Fruit fly (Drosophila melanogaster) whole organism: ENCODE results near the gene Lim3.

Source experiments
- CG8478 ChIP-seq: fragments of >200 bp; optimal IDR thresholded peaks from 2 replicates; lab custom pipeline; 2018; ENCODE audit warnings: inconsistent platforms
- Dll ChIP-seq: fragments of >200 bp; optimal IDR thresholded peaks from 2 replicates; lab custom pipeline; 2017
- EcR ChIP-seq, 2 experiments: fragments of >200 bp; optimal IDR thresholded peaks; 2 replicates each; lab custom pipeline; 2017; ENCODE audit warnings: missing biosample characterization in 2 of 2, missing genetic modification characterization in 2 of 2, missing genetic modification reagents in 2 of 2
- pan ChIP-seq: fragments of >200 bp; optimal IDR thresholded peaks from 2 replicates; lab custom pipeline; 2017
- psq ChIP-seq: fragments of >200 bp; optimal IDR thresholded peaks from 2 replicates; lab custom pipeline; 2017
- usp ChIP-seq: fragments of >200 bp; optimal IDR thresholded peaks from 2 replicates; lab custom pipeline; 2017; ENCODE audit warnings: missing biosample characterization, missing genetic modification characterization, mixed read lengths

Lim3 gene

DNA sequence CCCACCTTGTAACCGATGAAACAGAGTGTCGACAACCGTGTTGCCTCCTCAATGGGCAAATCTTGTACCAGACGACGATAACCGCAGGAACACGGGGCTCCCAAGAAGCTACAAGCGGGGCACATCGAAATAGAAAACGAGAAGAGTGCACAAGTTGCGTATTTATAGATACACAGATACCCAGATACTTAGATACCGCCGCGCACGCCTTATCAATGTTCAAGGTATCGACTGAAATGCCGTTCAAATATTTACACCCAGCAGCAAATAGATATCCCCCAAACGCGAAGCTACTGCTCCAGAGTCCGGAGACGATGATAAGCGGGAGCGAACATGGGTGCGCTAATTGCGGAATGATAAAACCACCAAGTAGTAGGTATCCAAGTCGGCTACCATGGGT is 9.6 kb downstream of the Lim3 start:
- TF ChIP-seq CG8478 = no peak
- no peak for TF ChIP-seq Dll (lab: Kevin White, UChicago)
- no peak for TF ChIP-seq pan (lab: Kevin White, UChicago)
- no peak for TF ChIP-seq psq (lab: Kevin White, UChicago)
- TF ChIP-seq usp = no peak

DNA sequence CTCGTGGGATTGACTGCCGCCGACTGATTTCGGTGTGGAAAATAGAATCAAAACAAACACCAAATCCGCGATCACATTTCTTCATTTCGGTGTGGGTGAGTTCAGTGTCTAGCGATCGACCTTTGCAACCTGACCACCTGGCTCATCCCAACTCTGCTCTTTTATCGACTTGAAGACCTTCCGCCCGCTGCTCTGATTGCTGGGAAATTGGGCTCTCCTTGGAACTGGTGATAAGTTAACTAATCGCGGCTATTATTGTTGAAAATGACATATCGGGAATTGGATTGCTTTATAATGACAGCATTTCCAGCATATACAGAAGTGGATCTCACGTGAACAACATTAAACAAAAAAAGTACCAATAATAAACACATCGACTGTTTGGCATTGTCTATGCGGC is 10.9 kb downstream of the Lim3 start:
- no peak for TF ChIP-seq EcR (GFP tag; optimal IDR thresholded peaks at IDR 0.05; lab: Kevin White, UChicago)
- TF ChIP-seq usp = no peak
- TF ChIP-seq pan (lab: Kevin White, UChicago) = no peak
- TF ChIP-seq CG8478 = no peak
- TF ChIP-seq Dll (lab: Kevin White, UChicago) = no peak
- no peak for TF ChIP-seq psq (lab: Kevin White, UChicago)

DNA sequence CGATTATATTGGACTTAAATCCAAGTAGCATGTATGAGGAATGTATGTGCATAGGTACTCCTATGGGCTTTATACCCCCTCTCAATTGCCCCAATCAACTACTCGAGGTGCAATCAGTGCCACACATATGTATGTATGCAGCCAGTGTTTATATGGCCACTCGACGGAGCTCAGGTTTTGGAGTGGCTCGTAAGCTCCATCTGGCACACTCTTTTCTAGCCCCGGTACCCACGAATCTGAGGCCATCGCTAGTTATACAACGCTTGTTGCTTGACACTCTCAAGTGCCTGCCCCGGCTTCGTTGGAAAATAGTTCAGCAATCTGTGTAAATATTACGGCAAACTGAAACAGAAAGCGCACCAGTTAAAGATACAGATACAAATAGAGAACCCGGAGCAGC is 11.9 kb downstream of the Lim3 start:
- TF ChIP-seq usp (no peak), psq (lab: Kevin White, UChicago) (no peak), pan (lab: Kevin White, UChicago) (no peak), EcR (GFP tag; optimal IDR thresholded peaks at IDR 0.05; lab: Kevin White, UChicago) (no peak), CG8478 (no peak), Dll (lab: Kevin White, UChicago) (no peak)

DNA sequence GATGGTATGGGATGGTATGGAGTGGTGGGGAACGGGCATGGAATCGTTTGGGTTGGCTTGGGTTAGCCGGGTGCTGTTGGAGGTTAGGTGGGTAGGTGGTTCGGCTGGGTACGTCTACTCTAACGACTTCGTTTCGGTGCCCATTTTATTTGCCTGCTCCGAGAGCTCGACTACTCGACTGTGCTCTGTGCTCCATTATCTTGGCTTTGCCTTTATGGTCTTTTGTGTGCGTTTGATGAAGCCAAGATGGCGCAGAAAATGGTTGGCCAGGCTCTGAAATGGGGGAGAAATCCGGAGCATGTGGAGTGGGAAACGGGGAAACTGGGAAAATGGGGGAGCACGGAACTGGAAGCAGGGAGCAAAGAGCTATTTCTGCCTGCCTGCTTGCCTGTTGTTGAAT is 14.4 kb downstream of the Lim3 start:
- TF ChIP-seq psq (lab: Kevin White, UChicago) = no peak
- TF ChIP-seq Dll (lab: Kevin White, UChicago) = no peak
- TF ChIP-seq EcR (GFP tag; optimal IDR thresholded peaks at IDR 0.05; lab: Kevin White, UChicago) = no peak
- no peak for TF ChIP-seq pan (lab: Kevin White, UChicago)
- no peak for TF ChIP-seq CG8478
- no peak for TF ChIP-seq usp

DNA sequence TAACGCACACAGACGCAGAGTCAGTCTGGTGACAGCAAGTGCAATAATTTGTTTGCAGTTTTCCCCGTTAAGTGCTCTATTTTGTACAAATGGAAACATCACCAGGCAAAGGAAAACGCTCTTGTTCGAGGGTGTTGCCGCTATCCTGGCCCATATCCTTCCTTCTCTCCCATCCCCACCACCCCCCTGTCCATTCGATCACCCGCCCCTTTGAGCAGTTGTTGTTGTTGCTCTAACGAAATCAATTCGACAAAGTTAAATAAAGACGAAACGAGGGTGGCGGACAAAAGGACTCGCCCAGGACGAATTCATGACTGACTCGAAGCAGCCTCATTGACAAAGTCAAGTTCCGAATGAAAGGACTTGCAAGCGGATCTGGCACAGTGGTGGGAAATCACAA is 18.8 kb downstream of the Lim3 start:
- TF ChIP-seq psq (lab: Kevin White, UChicago) (no peak), usp (no peak), pan (lab: Kevin White, UChicago) (no peak), CG8478 (no peak), EcR (GFP tag; optimal IDR thresholded peaks at IDR 0.05; lab: Kevin White, UChicago) (no peak), Dll (lab: Kevin White, UChicago) (no peak)

DNA sequence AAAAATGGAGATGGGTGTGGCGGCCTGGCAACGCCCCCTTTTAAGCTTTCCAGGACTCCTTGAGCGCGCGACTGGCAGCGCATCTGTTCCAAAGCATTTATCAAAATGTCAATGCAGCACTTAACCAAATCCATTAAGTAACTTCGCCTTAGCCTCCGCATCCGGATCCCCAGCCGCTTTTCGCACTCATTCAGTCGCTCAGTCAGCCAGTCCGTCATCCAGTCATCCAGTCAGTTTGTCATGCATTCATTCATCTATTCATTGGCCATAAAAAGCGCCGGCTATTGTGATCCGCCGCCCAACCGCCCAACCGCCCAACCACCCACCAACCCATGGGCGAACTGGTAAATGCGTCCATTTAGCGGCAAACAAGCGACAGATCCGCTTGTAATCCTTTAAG is 19.3 kb downstream of the Lim3 start:
- TF ChIP-seq Dll (lab: Kevin White, UChicago) (no peak), usp (no peak), EcR (GFP tag; optimal IDR thresholded peaks at IDR 0.05; lab: Kevin White, UChicago) (no peak), pan (lab: Kevin White, UChicago) (no peak), CG8478 (no peak), psq (lab: Kevin White, UChicago) (no peak)

DNA sequence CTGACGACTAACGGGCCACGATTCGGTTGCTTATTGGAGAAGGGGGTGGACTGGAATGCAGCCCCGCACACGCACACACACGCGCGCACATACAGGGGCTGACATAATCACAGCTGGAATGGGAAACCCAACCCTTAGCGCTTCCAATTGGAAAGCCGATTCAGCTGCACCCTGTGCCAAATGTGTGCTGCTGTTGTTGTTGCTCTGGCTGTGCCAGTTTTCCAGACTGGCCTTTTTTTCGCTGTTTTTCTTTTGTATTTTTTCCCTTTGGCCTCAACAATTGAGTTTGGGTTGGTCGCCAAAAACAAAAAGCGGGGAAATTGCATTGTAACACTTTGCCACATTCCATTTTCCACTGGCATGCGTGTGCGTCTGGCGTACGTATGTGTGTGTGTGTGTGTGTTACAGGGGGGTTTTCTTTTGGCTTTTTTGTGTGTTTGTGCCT is 24.9 kb downstream of the Lim3 start:
- no peak for TF ChIP-seq usp
- no peak for TF ChIP-seq EcR (GFP tag; optimal IDR thresholded peaks at IDR 0.05; lab: Kevin White, UChicago)
- TF ChIP-seq Dll (lab: Kevin White, UChicago) = no peak
- no peak for TF ChIP-seq CG8478
- TF ChIP-seq pan (lab: Kevin White, UChicago) = no peak

DNA sequence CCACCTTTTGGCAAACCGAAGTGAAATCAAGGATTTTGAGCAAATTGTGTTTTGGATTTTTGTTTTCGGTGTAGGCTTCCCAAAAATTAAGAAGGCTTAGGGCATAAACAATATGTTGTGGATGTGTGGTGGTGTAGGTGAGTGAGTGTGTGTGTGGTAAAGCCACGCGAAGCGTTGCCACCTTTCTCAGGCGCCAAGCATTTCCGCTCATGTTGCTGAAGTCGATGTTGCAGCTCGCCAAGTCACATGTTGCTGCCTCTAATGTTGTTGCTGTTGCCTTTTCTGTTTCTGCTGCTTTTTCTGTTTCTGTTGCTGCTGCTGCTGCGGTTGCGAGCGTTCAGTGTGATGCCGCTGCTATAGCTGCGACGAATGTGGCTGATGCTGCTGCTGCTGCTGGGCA is 28.5 kb downstream of the Lim3 start:
- TF ChIP-seq EcR (GFP tag; optimal IDR thresholded peaks at IDR 0.05; lab: Kevin White, UChicago) = no peak
- no peak for TF ChIP-seq psq (lab: Kevin White, UChicago)
- no peak for TF ChIP-seq CG8478
- no peak for TF ChIP-seq usp
- TF ChIP-seq Dll (lab: Kevin White, UChicago) = no peak
- no peak for TF ChIP-seq pan (lab: Kevin White, UChicago)

DNA sequence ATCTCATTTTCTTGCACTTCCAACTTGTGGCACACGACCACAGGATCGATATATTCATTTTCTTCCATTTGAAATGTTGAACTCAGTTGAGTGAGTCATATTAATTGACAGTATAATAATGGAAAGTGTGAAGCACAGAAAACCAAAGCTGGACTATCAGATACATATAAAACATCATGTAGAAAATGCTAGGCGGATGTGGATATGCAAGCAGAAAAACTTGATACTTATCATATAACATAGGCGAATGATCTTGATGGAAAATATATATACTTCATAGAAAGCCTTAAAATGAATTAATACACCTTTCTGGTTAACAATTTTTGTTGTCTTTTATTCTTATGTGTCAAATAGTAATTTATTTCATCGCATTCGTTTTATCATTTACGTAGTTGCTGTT is 29.3 kb downstream of the Lim3 start, which contains the start of gene CG10700:
Gene CG10700 (minus strand): TSS at position 101 of the 400 bp plus-strand sequence.
- TF ChIP-seq Dll (lab: Kevin White, UChicago) (no peak), psq (lab: Kevin White, UChicago) (no peak), CG8478 (no peak), pan (lab: Kevin White, UChicago) (no peak), usp (no peak), EcR (GFP tag; optimal IDR thresholded peaks at IDR 0.05; lab: Kevin White, UChicago) (no peak)

DNA sequence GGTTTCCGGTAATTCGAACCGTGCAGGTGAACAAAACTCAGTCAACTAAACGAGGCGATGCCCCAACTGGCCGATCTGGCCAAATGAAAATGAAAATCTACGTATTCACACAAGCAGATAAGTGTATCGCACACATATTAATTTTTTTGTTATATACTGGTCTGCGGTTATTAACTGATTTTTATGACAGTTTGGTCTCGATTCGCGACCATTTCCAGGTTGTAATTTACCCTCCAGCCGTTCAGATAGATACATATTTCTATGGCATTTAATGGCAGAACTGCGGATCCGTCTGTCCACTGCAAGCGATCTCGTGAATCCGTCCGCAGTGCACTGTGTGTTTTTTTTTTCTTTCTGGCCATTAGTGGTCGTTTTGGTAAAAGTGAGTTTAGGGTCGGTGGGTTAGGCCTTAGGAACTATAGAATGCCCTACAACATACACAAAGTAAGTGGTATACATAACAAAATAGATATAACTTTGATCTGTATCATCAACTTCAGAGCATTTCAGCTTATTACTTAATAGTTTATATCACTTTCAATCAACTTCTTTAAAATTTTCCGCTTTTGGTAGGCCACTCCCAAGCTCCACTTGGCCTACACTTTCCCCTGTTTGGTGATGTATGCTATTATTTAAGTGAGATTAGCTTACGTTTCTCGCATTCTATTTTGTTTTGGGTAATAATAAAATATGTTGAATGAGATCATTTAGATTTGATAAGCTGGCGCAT is 34.0 kb downstream of the Lim3 start, which contains the start of gene CG17572:
Gene CG17572 (minus strand): TSS at position 51 of the 730 bp plus-strand sequence.
- TF ChIP-seq pan (lab: Kevin White, UChicago) (no peak), Dll (lab: Kevin White, UChicago) (no peak), CG8478 (no peak), psq (lab: Kevin White, UChicago) (no peak), usp (no peak), EcR (GFP tag; optimal IDR thresholded peaks at IDR 0.05; lab: Kevin White, UChicago) (no peak)

DNA sequence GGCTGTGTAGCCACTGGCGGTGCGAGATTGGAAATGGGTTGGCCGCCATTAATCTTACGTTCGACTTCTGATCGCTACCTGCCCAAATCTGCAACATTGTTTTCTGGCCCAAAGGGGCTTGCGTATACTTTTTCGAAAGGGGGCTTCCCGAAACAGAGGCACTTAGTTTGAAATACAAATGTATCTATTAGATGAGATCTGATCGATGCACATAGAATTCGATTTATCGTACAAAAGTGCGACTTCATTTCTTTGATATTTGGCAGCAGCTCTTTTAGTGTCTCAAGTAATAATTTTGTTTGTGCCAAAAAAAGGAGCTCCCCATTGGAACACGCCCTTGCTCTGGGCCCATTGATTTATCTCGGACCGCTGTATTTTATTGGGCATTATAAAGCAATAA is 36.5 kb downstream of the Lim3 start:
- TF ChIP-seq psq (lab: Kevin White, UChicago) = no peak
- TF ChIP-seq Dll (lab: Kevin White, UChicago) = no peak

DNA sequence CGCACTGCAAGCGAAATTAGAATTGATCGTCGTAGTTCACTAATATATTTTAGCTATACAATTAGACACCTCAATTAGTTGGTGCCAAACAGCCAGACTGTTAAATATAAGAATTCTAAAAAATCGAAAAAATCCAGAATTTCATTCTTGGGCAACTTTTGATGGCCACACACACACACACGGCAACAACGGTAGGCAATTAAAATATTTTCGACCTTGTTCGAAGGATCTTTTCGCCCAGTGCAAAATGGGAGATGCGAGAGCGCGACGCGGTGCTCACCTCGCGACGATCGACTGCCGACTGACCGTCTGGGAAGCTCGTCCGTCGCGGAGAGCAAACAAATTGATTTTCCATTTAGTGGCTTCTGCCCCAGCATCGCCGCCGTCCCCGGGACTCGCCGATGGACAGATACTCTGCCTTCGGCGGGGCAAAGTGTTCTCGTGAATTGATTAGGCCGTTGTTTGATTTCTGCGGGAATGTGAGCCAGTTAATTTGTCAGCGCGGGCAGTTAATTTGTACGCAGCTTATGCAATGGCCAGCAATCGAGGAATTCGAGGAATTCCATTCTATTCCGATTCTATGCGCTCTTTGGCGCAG is 38.6 kb downstream of the Lim3 start, which contains the start of gene CG10702:
Gene CG10702 (minus strand): TSS at position 304 of the 598 bp plus-strand sequence.
- TF ChIP-seq EcR (GFP tag; optimal IDR thresholded peaks at IDR 0.05; lab: Kevin White, UChicago) (no peak), usp (no peak), pan (lab: Kevin White, UChicago) (no peak), Dll (lab: Kevin White, UChicago) (no peak)
